Fruit fly (Drosophila melanogaster) whole organism, embryonic: ENCODE results near the gene CG31778.

Experiments
- Abd-B ChIP-seq: fragments of 200-800 bp; sonication (Bioruptor generic); optimal IDR thresholded peaks from 2 replicates; lab custom pipeline; 2018; ENCODE audit warnings: missing biosample characterization, mild to moderate bottlenecking, missing genetic modification characterization, moderate library complexity
- Adf1 ChIP-seq: fragments of 200-800 bp; sonication (Bioruptor generic); IDR thresholded peaks from 2 replicates; pipeline ENCODE4 v1.3.6; 2022; ENCODE audit warnings: missing biosample characterization, missing genetic modification characterization
- Awh ChIP-seq: fragments of 200-800 bp; sonication (Bioruptor generic); IDR thresholded peaks from 2 replicates; pipeline ENCODE4, ENCODE4 v1.3.6; 2022; ENCODE audit warnings: missing biosample characterization, missing genetic modification characterization
- B-H1 ChIP-seq: fragments of 200-800 bp; sonication (Bioruptor generic); IDR thresholded peaks from 3 replicates; pipeline ENCODE4 v1.3.6; 2022; ENCODE audit warnings: missing biosample characterization, missing genetic modification characterization
- Bgb ChIP-seq: fragments of 200-800 bp; sonication (Bioruptor generic); IDR thresholded peaks from 2 replicates; pipeline ENCODE4 v1.3.6; 2022; ENCODE audit warnings: missing biosample characterization, missing genetic modification characterization; ENCODE audit not compliant: partially characterized antibody
- CG10267 ChIP-seq: fragments of 200-800 bp; sonication (Bioruptor generic); optimal IDR thresholded peaks from 2 replicates; lab custom pipeline; 2018; ENCODE audit warnings: missing biosample characterization, mild to moderate bottlenecking, missing genetic modification characterization, moderate library complexity
- CG10431 ChIP-seq: fragments of 200-800 bp; sonication (Bioruptor generic); optimal IDR thresholded peaks from 3 replicates; lab custom pipeline; 2018; ENCODE audit warnings: missing biosample characterization, mild to moderate bottlenecking, missing genetic modification characterization
- CG11093 ChIP-seq: fragments of 200-800 bp; sonication (Bioruptor generic); IDR thresholded peaks from 3 replicates; pipeline ENCODE4 v1.3.6; 2022; ENCODE audit warnings: missing biosample characterization, missing genetic modification characterization
- CG12071 ChIP-seq: fragments of 200-800 bp; sonication (Bioruptor generic); optimal IDR thresholded peaks from 3 replicates; lab custom pipeline; 2018; ENCODE audit warnings: missing biosample characterization, mild to moderate bottlenecking, missing genetic modification characterization
- CG12659 ChIP-seq: fragments of 200-800 bp; sonication (Bioruptor generic); optimal IDR thresholded peaks from 3 replicates; lab custom pipeline; 2017; ENCODE audit warnings: mild to moderate bottlenecking, missing biosample characterization, missing genetic modification reagents, missing genetic modification characterization
- CG12769 ChIP-seq: fragments of 200-800 bp; sonication (Bioruptor generic); optimal IDR thresholded peaks from 2 replicates; lab custom pipeline; 2019; ENCODE audit warnings: missing biosample characterization, mild to moderate bottlenecking, missing genetic modification characterization, moderate library complexity
- CG14441 ChIP-seq: fragments of 200-800 bp; sonication (Bioruptor generic); IDR thresholded peaks from 2 replicates; pipeline ENCODE4 v1.3.6; 2022; ENCODE audit warnings: missing biosample characterization, missing genetic modification characterization
- CG16863 ChIP-seq: fragments of 200-800 bp; sonication (Bioruptor generic); optimal IDR thresholded peaks from 3 replicates; lab custom pipeline; 2016; ENCODE audit warnings: missing biosample characterization, missing genetic modification characterization
- CG2199 ChIP-seq: fragments of 200-800 bp; sonication (Bioruptor generic); IDR thresholded peaks from 3 replicates; pipeline ENCODE4 v1.3.6; 2022; ENCODE audit warnings: missing biosample characterization, missing genetic modification characterization
- CG42726 ChIP-seq: fragments of 200-800 bp; sonication (Bioruptor generic); IDR thresholded peaks from 2 replicates; pipeline ENCODE4 v1.3.6; 2022; ENCODE audit warnings: missing biosample characterization, missing genetic modification characterization; ENCODE audit not compliant: partially characterized antibody
- CG4424 ChIP-seq: fragments of 200-800 bp; sonication (Bioruptor generic); optimal IDR thresholded peaks from 3 replicates; lab custom pipeline; 2016; ENCODE audit warnings: missing biosample characterization, missing genetic modification characterization
- CG8089 ChIP-seq: fragments of 200-800 bp; sonication (Bioruptor generic); optimal IDR thresholded peaks from 3 replicates; lab custom pipeline; 2016; ENCODE audit warnings: missing biosample characterization, missing genetic modification characterization
- CG9727 ChIP-seq: fragments of 200-800 bp; sonication (Bioruptor generic); optimal IDR thresholded peaks from 3 replicates; lab custom pipeline; 2017; ENCODE audit warnings: missing biosample characterization, mild to moderate bottlenecking, missing genetic modification characterization
- CG9797 ChIP-seq: fragments of 200-800 bp; sonication (Bioruptor generic); optimal IDR thresholded peaks from 3 replicates; lab custom pipeline; 2018; ENCODE audit warnings: missing biosample characterization, mild to moderate bottlenecking, missing genetic modification characterization
- CrebB ChIP-seq: fragments of 200-800 bp; sonication (Bioruptor generic); optimal IDR thresholded peaks from 3 replicates; lab custom pipeline; 2018; ENCODE audit warnings: missing biosample characterization, mild to moderate bottlenecking, missing genetic modification characterization
- Dip3 ChIP-seq: fragments of 200-800 bp; sonication (Bioruptor generic); optimal IDR thresholded peaks from 3 replicates; lab custom pipeline; 2016; ENCODE audit warnings: missing biosample characterization, missing genetic modification characterization
- Dp ChIP-seq: fragments of 200-800 bp; sonication (Bioruptor generic); optimal IDR thresholded peaks from 2 replicates; lab custom pipeline; 2018; ENCODE audit warnings: missing biosample characterization, mild to moderate bottlenecking, missing genetic modification characterization, moderate library complexity
- Dref ChIP-seq: fragments of 200-800 bp; sonication (Bioruptor generic); IDR thresholded peaks from 2 replicates; pipeline ENCODE4 v1.3.6; 2022; ENCODE audit warnings: missing biosample characterization, missing genetic modification characterization
- Eip74EF ChIP-seq, 2 experiments: fragments of 200-800 bp in 1 of 2; fragments of >200 bp in 1 of 2; sonication (Bioruptor generic) in 1 of 2; optimal IDR thresholded peaks; 2 replicates each; lab custom pipeline; 2017 to 2019; ENCODE audit warnings: missing biosample characterization in 2 of 2, missing genetic modification characterization in 2 of 2, mild to moderate bottlenecking in 1 of 2, moderate library complexity in 1 of 2
- H15 ChIP-seq: fragments of 200-800 bp; sonication (Bioruptor generic); IDR thresholded peaks from 3 replicates; pipeline ENCODE4 v1.3.6; 2022; ENCODE audit warnings: missing biosample characterization, missing genetic modification characterization
- HLH54F ChIP-seq: fragments of 200-800 bp; sonication (Bioruptor generic); optimal IDR thresholded peaks from 3 replicates; lab custom pipeline; 2016; ENCODE audit warnings: missing biosample characterization, missing genetic modification characterization
- HmgD ChIP-seq: fragments of 200-800 bp; sonication (Bioruptor generic); optimal IDR thresholded peaks from 3 replicates; lab custom pipeline; 2016; ENCODE audit warnings: missing biosample characterization, missing genetic modification characterization
- Hr51 ChIP-seq, 2 experiments: fragments of 200-800 bp; sonication (Bioruptor generic); optimal IDR thresholded peaks; 2 replicates in 1 of 2; 3 replicates in 1 of 2; lab custom pipeline; 2016 to 2018; ENCODE audit warnings: missing biosample characterization in 2 of 2, missing genetic modification characterization in 2 of 2, mild to moderate bottlenecking in 1 of 2, moderate library complexity in 1 of 2
- Neu2 ChIP-seq: fragments of 200-800 bp; sonication (Bioruptor generic); optimal IDR thresholded peaks from 3 replicates; lab custom pipeline; 2016; ENCODE audit warnings: missing biosample characterization, missing genetic modification characterization, borderline replicate concordance
- Xrp1 ChIP-seq: fragments of 200-800 bp; sonication (Bioruptor generic); IDR thresholded peaks from 2 replicates; pipeline ENCODE4 v1.3.6; 2022; ENCODE audit warnings: missing biosample characterization, missing genetic modification characterization
- ac ChIP-seq: fragments of 200-800 bp; sonication (Bioruptor generic); optimal IDR thresholded peaks from 3 replicates; lab custom pipeline; 2017; ENCODE audit warnings: missing biosample characterization, mild to moderate bottlenecking, missing genetic modification characterization
- br ChIP-seq: fragments of >200 bp; optimal IDR thresholded peaks from 2 replicates; lab custom pipeline; 2017
- cg ChIP-seq: fragments of 200-800 bp; sonication (Bioruptor generic); optimal IDR thresholded peaks from 3 replicates; lab custom pipeline; 2019; ENCODE audit warnings: missing biosample characterization, mild to moderate bottlenecking, missing genetic modification characterization, moderate library complexity
- ewg ChIP-seq: fragments of 200-800 bp; sonication (Bioruptor generic); optimal IDR thresholded peaks from 3 replicates; lab custom pipeline; 2017; ENCODE audit warnings: mild to moderate bottlenecking, missing biosample characterization, missing genetic modification reagents, missing genetic modification characterization
- eyg ChIP-seq: fragments of 200-800 bp; sonication (Bioruptor generic); optimal IDR thresholded peaks from 3 replicates; lab custom pipeline; 2016; ENCODE audit warnings: missing biosample characterization, missing genetic modification characterization
- fu2 ChIP-seq: fragments of 200-800 bp; sonication (Bioruptor generic); optimal IDR thresholded peaks from 2 replicates; lab custom pipeline; 2016; ENCODE audit warnings: missing biosample characterization, missing genetic modification characterization
- gcm ChIP-seq: fragments of 200-800 bp; sonication (Bioruptor generic); optimal IDR thresholded peaks from 2 replicates; lab custom pipeline; 2019; ENCODE audit warnings: missing biosample characterization, mild to moderate bottlenecking, missing genetic modification characterization, moderate library complexity
- gem ChIP-seq: fragments of 200-800 bp; sonication (Bioruptor generic); optimal IDR thresholded peaks from 2 replicates; lab custom pipeline; 2019; ENCODE audit warnings: missing biosample characterization, mild to moderate bottlenecking, missing genetic modification characterization, moderate library complexity
- gfzf ChIP-seq: fragments of 200-800 bp; sonication (Bioruptor generic); optimal IDR thresholded peaks from 2 replicates; lab custom pipeline; 2016; ENCODE audit warnings: missing biosample characterization, mild to moderate bottlenecking, missing genetic modification characterization, moderate library complexity
- gt ChIP-seq: fragments of 200-800 bp; sonication (Bioruptor generic); IDR thresholded peaks from 2 replicates; pipeline ENCODE4 v1.3.6; 2022; ENCODE audit warnings: missing biosample characterization, missing genetic modification characterization
- klu ChIP-seq: fragments of 200-800 bp; sonication (Bioruptor generic); IDR thresholded peaks from 2 replicates; pipeline ENCODE4 v1.3.6; 2022; ENCODE audit warnings: missing biosample characterization, missing genetic modification characterization
- lbe ChIP-seq: fragments of 200-800 bp; sonication (Bioruptor generic); optimal IDR thresholded peaks from 2 replicates; lab custom pipeline; 2016; ENCODE audit warnings: missing biosample characterization, mild to moderate bottlenecking, missing genetic modification characterization
- mam ChIP-seq: fragments of 200-800 bp; sonication (Bioruptor generic); optimal IDR thresholded peaks from 3 replicates; lab custom pipeline; 2016; ENCODE audit warnings: missing biosample characterization, missing genetic modification characterization
- mirr ChIP-seq: fragments of 200-800 bp; sonication (Bioruptor generic); optimal IDR thresholded peaks from 3 replicates; lab custom pipeline; 2018; ENCODE audit warnings: missing biosample characterization, mild to moderate bottlenecking, missing genetic modification characterization
- pnt ChIP-seq: fragments of 200-800 bp; sonication (Bioruptor generic); optimal IDR thresholded peaks from 3 replicates; lab custom pipeline; 2016; ENCODE audit warnings: missing biosample characterization, missing genetic modification characterization
- ranshi ChIP-seq: fragments of 200-800 bp; sonication (Bioruptor generic); IDR thresholded peaks from 2 replicates; pipeline ENCODE4 v1.3.6; 2022; ENCODE audit warnings: missing biosample characterization, missing genetic modification characterization
- salm ChIP-seq: fragments of 200-800 bp; sonication (Bioruptor generic); optimal IDR thresholded peaks from 2 replicates; lab custom pipeline; 2018; ENCODE audit warnings: missing biosample characterization, mild to moderate bottlenecking, missing genetic modification characterization
- sima ChIP-seq: fragments of 200-800 bp; sonication (Bioruptor generic); optimal IDR thresholded peaks from 2 replicates; lab custom pipeline; 2016; ENCODE audit warnings: missing biosample characterization, missing genetic modification characterization
- sisA ChIP-seq: fragments of 200-800 bp; sonication (Bioruptor generic); IDR thresholded peaks from 2 replicates; pipeline ENCODE4 v1.3.6; 2022; ENCODE audit warnings: missing biosample characterization, missing genetic modification characterization
- stc ChIP-seq: fragments of 200-800 bp; sonication (Bioruptor generic); IDR thresholded peaks from 2 replicates; pipeline ENCODE4 v1.3.6; 2022; ENCODE audit warnings: missing biosample characterization, missing genetic modification characterization
- tin ChIP-seq: fragments of 200-800 bp; sonication (Bioruptor generic); optimal IDR thresholded peaks from 3 replicates; lab custom pipeline; 2016; ENCODE audit warnings: missing biosample characterization, missing genetic modification characterization
- tio ChIP-seq: fragments of 200-800 bp; sonication (Bioruptor generic); optimal IDR thresholded peaks from 2 replicates; lab custom pipeline; 2017; ENCODE audit warnings: missing biosample characterization, missing genetic modification characterization, inconsistent platforms

The CG31778 gene

dm6 chr2L:3703260-3703659 lies 2.0 kb downstream of the CG31778 start, which contains the start of gene CG2816 (continued):
- TF ChIP-seq sima (GFP tag; lab: Kevin White, UChicago) (no peak), CG12659 (peak; percentile 66), H15 (GFP tag; lab: Robert Waterston, UW) (no peak), ewg (GFP tag; lab: Kevin White, UChicago) (no peak), Bgb (GFP tag; lab: Robert Waterston, UW) (no peak), Eip74EF (GFP tag; optimal IDR thresholded peaks at IDR 0.05; lab: Kevin White, UChicago) (no peak), Adf1 (GFP tag; lab: Robert Waterston, UW) (peak; percentile 63), br (lab: Kevin White, UChicago) (no peak), Dp (no peak), gfzf (GFP tag; lab: Kevin White, UChicago) (no peak), ranshi (no peak; the same call in 1 of the 2 replicates), CG9727 (no peak), salm (tag; lab: Kevin White, UChicago) (no peak), CG42726 (GFP tag; lab: Robert Waterston, UW) (no peak), CG10267 (tag; lab: Kevin White, UChicago) (peak; percentile 19), CG2199 (GFP tag; lab: Robert Waterston, UW) (no peak), CG12071 (GFP tag; lab: Kevin White, UChicago) (peak; percentile 20), CrebB (tag; lab: Kevin White, UChicago) (peak; percentile 70), gt (GFP tag; lab: Robert Waterston, UW) (no peak), CG4424 (GFP tag; lab: Kevin White, UChicago) (no peak), Xrp1 (GFP tag; lab: Robert Waterston, UW) (no peak), gcm (GFP tag; lab: Kevin White, UChicago) (no peak), Hr51 (GFP tag; optimal IDR thresholded peaks at IDR 0.05; lab: Kevin White, UChicago) (peak; percentile 60 to 68), CG8089 (peak; percentile 22), CG11093 (GFP tag; lab: Robert Waterston, UW) (no peak), cg (GFP tag; lab: Kevin White, UChicago) (no peak), eyg (GFP tag; lab: Kevin White, UChicago) (no peak), CG9797 (GFP tag; lab: Kevin White, UChicago) (no peak), stc (no peak), HmgD (GFP tag; lab: Kevin White, UChicago) (peak; percentile 36), sisA (GFP tag; lab: Robert Waterston, UW) (no peak), Neu2 (GFP tag; lab: Kevin White, UChicago) (no peak), Dip3 (peak; percentile 83), fu2 (GFP tag; lab: Kevin White, UChicago) (peak; percentile 88), CG10431 (GFP tag; lab: Kevin White, UChicago) (no peak), Awh (GFP tag; lab: Robert Waterston, UW) (no peak), Abd-B (peak; percentile 65), lbe (GFP tag; lab: Kevin White, UChicago) (peak; percentile 86), mirr (GFP tag; lab: Kevin White, UChicago) (no peak), ac (GFP tag; lab: Kevin White, UChicago) (no peak), Dref (GFP tag; lab: Robert Waterston, UW) (0 out of 2 replicates have a peak, but pooled peaks have one; percentile 25), CG16863 (GFP tag; lab: Kevin White, UChicago) (peak; percentile 50), klu (GFP tag; lab: Robert Waterston, UW) (peak; percentile 83), gem (tag; lab: Kevin White, UChicago) (peak; percentile 81), tio (GFP tag; lab: Kevin White, UChicago) (peak; percentile 36), tin (GFP tag; lab: Kevin White, UChicago) (peak; percentile 53), B-H1 (GFP tag; lab: Robert Waterston, UW) (no peak), mam (GFP tag; lab: Kevin White, UChicago) (peak; percentile 96), HLH54F (peak; percentile 72), pnt (GFP tag; lab: Kevin White, UChicago) (no peak), CG14441 (GFP tag; lab: Robert Waterston, UW) (peak; percentile 63; the same call in 1 of the 2 replicates), CG12769 (tag; lab: Kevin White, UChicago) (peak; percentile 95)
